Worm (Caenorhabditis elegans) whole organism, midembryonic: ENCODE data around the gene Y38H6C.13.
A peak's percentile ranks its signal among the peaks of the same experiment; 100 is the strongest.

ENCODE experiments used
- T22C8.4 ChIP-seq: fragments of 200-800 bp; sonication (Bioruptor generic); IDR thresholded peaks from 2 replicates; pipeline ENCODE4 v1.3.6; 2022; ENCODE audit warnings: missing genetic modification characterization, missing compliant biosample characterization
- cog-1 ChIP-seq: sonication (generic microtip); optimal IDR thresholded peaks from 2 replicates; lab custom pipeline; 2016; ENCODE audit warnings: missing genetic modification characterization, missing compliant biosample characterization
- flt-1 ChIP-seq: fragments of 200-800 bp; sonication (Bioruptor generic); IDR thresholded peaks from 2 replicates; pipeline ENCODE4 v1.3.6; 2022; ENCODE audit warnings: missing genetic modification characterization, missing compliant biosample characterization
- klf-2 ChIP-seq: fragments of 200-800 bp; sonication (Bioruptor generic); conservative IDR thresholded peaks from 2 replicates; pipeline ENCODE4 v1.3.6; 2022; ENCODE audit warnings: missing genetic modification reagents, missing genetic modification characterization, missing compliant biosample characterization
- med-1 ChIP-seq: sonication (generic microtip); optimal IDR thresholded peaks from 2 replicates; lab custom pipeline; 2017; ENCODE audit warnings: missing genetic modification characterization, mild to moderate bottlenecking, missing compliant biosample characterization, antibody characterized with exemption, missing genetic modification reagents; ENCODE audit not compliant: insufficient read depth
- ref-1 ChIP-seq: fragments of 200-800 bp; sonication (Bioruptor generic); conservative IDR thresholded peaks from 2 replicates; pipeline ENCODE4 v1.3.6; 2022; ENCODE audit warnings: missing genetic modification reagents, missing genetic modification characterization, missing compliant biosample characterization
- tab-1 ChIP-seq: fragments of 200-800 bp; sonication (Bioruptor generic); IDR thresholded peaks from 2 replicates; pipeline ENCODE4 v1.3.6; 2022; ENCODE audit warnings: missing genetic modification characterization, missing compliant biosample characterization
- ztf-23 ChIP-seq: fragments of 200-800 bp; sonication (Bioruptor generic); IDR thresholded peaks from 2 replicates; pipeline ENCODE4 v1.3.6; 2022; ENCODE audit warnings: missing genetic modification reagents, missing genetic modification characterization, missing compliant biosample characterization
- ztf-29 ChIP-seq: fragments of 200-800 bp; sonication (Bioruptor generic); IDR thresholded peaks from 2 replicates; pipeline ENCODE4 v1.3.6; 2022; ENCODE audit warnings: missing genetic modification reagents, missing genetic modification characterization, missing compliant biosample characterization

Y38H6C.13 gene

ce11 chrV:20527493-20527892, at the start of gene Y38H6C.13:
Y38H6C.13 (plus strand) TSS chrV:20527793.
- TF ChIP-seq klf-2 (GFP tag; lab: Robert Waterston, UW) (no peak), ztf-29 (no peak), ztf-23 (no peak), flt-1 (GFP tag; lab: Robert Waterston, UW) (no peak), cog-1 (tag; lab: Kevin White, UChicago) (no peak), tab-1 (GFP tag; lab: Robert Waterston, UW) (no peak), med-1 (no peak), ref-1 (GFP tag; lab: Robert Waterston, UW) (no peak), T22C8.4 (GFP tag; lab: Robert Waterston, UW) (no peak)

DNA sequence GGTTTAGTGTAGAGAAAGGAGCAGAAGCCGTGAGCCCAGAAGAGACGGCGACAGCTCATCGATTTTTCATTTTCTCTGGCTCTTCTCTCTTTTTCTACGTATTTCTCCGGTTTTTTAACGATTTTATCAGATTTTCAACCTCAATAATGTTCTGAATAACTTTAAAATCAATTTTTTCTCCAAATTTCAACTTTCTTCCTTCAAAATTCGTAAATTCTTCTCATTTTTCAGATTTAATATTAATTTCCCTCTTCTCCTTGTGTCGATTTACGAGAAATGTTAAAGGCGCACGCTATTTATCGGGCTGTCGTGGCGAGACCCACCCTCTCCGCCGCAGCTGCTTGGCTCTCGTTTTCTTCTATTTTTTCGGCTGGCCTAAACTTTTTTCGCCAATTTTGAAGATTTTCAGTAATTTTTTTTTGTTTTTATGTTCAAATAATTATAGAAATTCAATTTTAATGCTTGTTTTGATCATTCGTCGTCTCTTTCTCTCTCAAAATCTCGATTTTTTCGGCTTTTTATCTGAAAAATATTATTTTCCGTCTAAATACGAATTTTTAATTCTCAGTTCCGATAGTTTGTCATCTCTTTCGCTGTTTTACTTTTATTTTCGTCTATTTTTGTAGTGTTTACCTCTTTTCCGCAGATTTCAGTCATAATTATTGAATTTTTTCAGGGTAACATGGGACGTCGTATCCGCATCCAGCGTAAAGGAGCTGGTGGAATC, 48.4 kb upstream of the Y38H6C.13 start, which contains the start of the genes calf-1 and rpl-2:
Gene calf-1 (minus strand): TSS at position 77 of the 727 bp plus-strand sequence.
Gene rpl-2 (plus strand): TSS at position 677 of the 727 bp plus-strand sequence.
- TF ChIP-seq ztf-23: no peak
- TF ChIP-seq tab-1 (GFP tag; lab: Robert Waterston, UW): no peak

- TF ChIP-seq ztf-23 (no peak), tab-1 (GFP tag; lab: Robert Waterston, UW) (no peak), flt-1 (GFP tag; lab: Robert Waterston, UW) (no peak), klf-2 (GFP tag; lab: Robert Waterston, UW) (no peak), T22C8.4 (GFP tag; lab: Robert Waterston, UW) (no peak), cog-1 (tag; lab: Kevin White, UChicago) (no peak), ztf-29 (no peak), ref-1 (GFP tag; lab: Robert Waterston, UW) (no peak), med-1 (no peak)
Measured at ce11 chrV:20480790-20481189, 46.8 kb upstream of the Y38H6C.13 start.

DNA sequence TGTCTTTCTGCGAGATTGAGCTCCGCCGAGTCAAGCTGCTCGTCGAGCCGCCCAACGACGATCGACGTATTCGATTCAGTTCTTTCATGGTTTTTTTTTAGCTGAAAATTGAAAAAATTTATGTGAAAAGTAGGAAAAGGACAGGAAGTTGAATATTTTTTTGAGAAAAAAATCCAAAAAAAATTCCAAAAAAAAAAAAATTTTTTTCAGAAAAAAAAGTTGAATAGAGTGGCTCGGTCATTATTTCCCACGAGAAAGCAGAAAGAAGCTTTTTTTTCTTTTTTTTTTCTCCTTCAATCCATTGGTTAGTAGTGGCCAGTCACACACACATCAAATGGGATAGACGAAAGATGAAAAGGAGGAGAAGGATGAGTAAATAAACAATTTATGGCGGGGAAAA, 42.3 kb upstream of the Y38H6C.13 start, which contains the start of gene dhcr-7:
Gene dhcr-7 (minus strand): TSS at position 101 of the 400 bp plus-strand sequence.
- TF ChIP-seq cog-1 (tag; lab: Kevin White, UChicago) (no peak), ref-1 (GFP tag; lab: Robert Waterston, UW) (no peak), klf-2 (GFP tag; lab: Robert Waterston, UW) (no peak), med-1 (no peak), tab-1 (GFP tag; lab: Robert Waterston, UW) (no peak), ztf-29 (no peak), T22C8.4 (GFP tag; lab: Robert Waterston, UW) (no peak), flt-1 (GFP tag; lab: Robert Waterston, UW) (no peak), ztf-23 (no peak)

DNA sequence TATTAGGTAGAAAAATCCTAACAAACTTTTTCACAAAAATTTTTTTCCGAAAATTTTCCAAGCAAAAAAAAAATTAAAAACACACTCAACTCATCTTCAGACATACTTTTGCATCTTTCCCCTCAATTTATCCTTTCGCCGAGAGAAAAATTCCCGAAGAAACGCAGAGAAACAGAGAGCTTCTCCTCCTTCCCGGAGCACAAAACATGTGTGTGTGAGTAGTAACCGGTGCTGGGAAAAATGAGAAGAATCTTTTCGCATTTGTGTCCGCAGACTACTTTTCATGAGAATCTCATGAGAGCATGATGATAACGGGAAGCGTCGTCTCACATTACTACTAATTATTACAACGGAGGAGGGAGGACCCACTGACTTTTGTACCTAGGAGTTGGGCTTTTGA, 41.0 kb upstream of the Y38H6C.13 start:
- TF ChIP-seq klf-2 (GFP tag; lab: Robert Waterston, UW): no peak
- TF ChIP-seq tab-1 (GFP tag; lab: Robert Waterston, UW): no peak
- TF ChIP-seq T22C8.4 (GFP tag; lab: Robert Waterston, UW): no peak
- no peak for TF ChIP-seq cog-1 (tag; lab: Kevin White, UChicago)
- TF ChIP-seq ztf-29: no peak
- TF ChIP-seq ref-1 (GFP tag; lab: Robert Waterston, UW): no peak
- TF ChIP-seq med-1: no peak
- no peak for TF ChIP-seq ztf-23
- no peak for TF ChIP-seq flt-1 (GFP tag; lab: Robert Waterston, UW)

DNA sequence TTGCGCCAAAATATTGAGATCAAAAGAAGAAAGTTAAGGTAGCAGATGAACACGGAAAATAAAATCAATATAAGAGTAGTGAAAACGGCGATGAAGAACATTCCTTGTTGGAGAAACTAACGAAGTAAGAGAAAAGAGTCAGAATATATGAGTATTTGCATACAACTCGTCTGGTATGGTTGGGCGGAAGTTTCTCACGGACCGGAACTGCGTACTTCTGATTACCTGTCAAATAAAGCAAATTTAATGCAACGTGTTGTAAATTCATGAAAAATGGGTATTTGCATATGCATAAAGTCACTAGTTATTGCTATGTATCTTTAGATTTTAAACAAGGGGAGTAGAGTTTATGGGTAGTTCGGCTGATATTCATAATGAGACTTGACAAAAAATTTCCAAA, 38.5 kb upstream of the Y38H6C.13 start, which contains the start of gene srbc-78:
Gene srbc-78 (minus strand): TSS at position 101 of the 400 bp plus-strand sequence.
- TF ChIP-seq ztf-29 (no peak), med-1 (no peak), cog-1 (tag; lab: Kevin White, UChicago) (no peak), klf-2 (GFP tag; lab: Robert Waterston, UW) (no peak), flt-1 (GFP tag; lab: Robert Waterston, UW) (no peak), tab-1 (GFP tag; lab: Robert Waterston, UW) (no peak), ztf-23 (no peak), ref-1 (GFP tag; lab: Robert Waterston, UW) (no peak), T22C8.4 (GFP tag; lab: Robert Waterston, UW) (no peak)

ce11 chrV:20492385-20492784, 35.2 kb upstream of the Y38H6C.13 start, which contains the start of gene srbc-79:
srbc-79 (minus strand) TSS chrV:20492485.
- TF ChIP-seq ref-1 (GFP tag; lab: Robert Waterston, UW) (no peak), T22C8.4 (GFP tag; lab: Robert Waterston, UW) (no peak), tab-1 (GFP tag; lab: Robert Waterston, UW) (no peak), cog-1 (tag; lab: Kevin White, UChicago) (no peak), ztf-29 (no peak), klf-2 (GFP tag; lab: Robert Waterston, UW) (no peak), ztf-23 (no peak), med-1 (no peak), flt-1 (GFP tag; lab: Robert Waterston, UW) (no peak)

DNA sequence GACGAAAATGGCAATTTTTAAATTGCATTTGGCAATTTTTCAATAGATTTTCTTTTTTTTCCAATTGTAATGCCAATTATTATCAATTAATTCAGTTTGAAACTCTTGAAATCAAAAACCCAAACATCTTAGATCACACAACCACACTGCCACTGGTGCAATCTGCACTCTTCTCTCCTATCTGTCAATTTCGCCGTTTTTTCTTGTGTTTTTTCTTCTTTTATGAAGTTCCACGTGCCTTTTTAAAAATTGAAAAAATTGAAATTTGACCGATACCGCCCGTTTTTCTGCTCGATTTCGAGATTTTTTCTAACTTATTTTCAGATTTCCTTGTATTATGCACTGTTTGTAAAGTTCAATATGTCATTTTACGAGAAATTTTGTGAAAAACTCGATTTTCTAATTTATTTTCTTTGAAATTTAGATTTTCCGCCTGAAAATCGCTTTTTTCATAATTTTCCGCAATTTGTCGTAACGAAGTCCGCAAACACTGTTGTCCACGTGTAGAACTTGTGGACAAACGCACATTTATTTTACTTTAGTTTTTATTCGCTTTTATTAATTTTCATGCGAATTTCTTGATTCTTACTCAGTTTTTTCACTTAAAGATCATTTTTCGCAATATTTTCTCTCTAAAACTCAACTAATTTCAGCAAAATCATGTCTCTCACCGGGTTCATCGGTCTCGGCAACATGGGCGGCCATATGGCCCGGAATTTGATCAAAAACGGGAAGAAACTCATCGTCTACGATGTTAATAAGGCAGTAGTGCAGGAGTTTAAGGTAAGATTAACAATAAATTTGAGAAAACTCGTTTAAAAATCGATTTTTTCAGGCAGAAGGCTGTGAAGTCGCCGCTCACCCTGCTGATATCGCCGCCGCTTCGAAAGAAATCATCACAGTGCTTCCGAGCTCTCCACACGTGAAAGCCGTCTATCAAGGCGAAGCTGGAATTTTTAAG, 34.0 kb upstream of the Y38H6C.13 start, which contains the start of gene B0250.5:
Gene B0250.5 (plus strand): TSS at position 654 of the 961 bp plus-strand sequence.
- TF ChIP-seq tab-1 (GFP tag; lab: Robert Waterston, UW) (no peak), klf-2 (GFP tag; lab: Robert Waterston, UW) (no peak), ztf-29 (no peak), T22C8.4 (GFP tag; lab: Robert Waterston, UW) (no peak), cog-1 (tag; lab: Kevin White, UChicago) (no peak), ztf-23 (0 out of 2 replicates have a peak, but pooled peaks have one; percentile 42)

DNA sequence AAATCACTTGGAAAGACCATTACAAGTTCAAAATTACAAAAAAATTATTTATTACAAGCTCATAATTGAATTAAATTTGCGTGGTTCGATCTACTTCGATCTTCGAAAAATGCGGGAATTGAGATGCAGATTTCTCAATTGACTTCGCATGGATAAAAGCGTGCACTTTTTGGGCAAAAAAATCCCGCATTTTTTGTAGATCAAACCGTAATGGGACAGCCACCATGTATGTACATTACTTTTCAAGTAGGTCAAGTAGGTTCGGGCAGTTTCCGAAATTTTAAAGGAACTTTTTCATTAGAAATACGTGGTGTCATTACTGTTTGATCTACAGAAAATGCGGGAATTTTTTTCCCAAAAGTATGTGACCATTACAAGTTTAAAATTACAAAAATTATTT, 30.1 kb upstream of the Y38H6C.13 start:
- TF ChIP-seq ref-1 (GFP tag; lab: Robert Waterston, UW) (no peak), klf-2 (GFP tag; lab: Robert Waterston, UW) (no peak), ztf-29 (no peak), med-1 (no peak), ztf-23 (no peak), T22C8.4 (GFP tag; lab: Robert Waterston, UW) (no peak), tab-1 (GFP tag; lab: Robert Waterston, UW) (no peak), flt-1 (GFP tag; lab: Robert Waterston, UW) (no peak), cog-1 (tag; lab: Kevin White, UChicago) (no peak)
